Fruit fly (Drosophila melanogaster) whole organism, embryonic: ENCODE measurements around the gene CG43093.

Experiments used
- Ada2b ChIP-seq: fragments of 200-800 bp; sonication (Bioruptor generic); IDR thresholded peaks from 2 replicates; pipeline ENCODE4 v1.3.6; 2022; ENCODE audit warnings: missing biosample characterization, missing genetic modification characterization
- Asciz ChIP-seq: fragments of 200-800 bp; sonication (Bioruptor generic); optimal IDR thresholded peaks from 2 replicates; lab custom pipeline; 2017; ENCODE audit warnings: missing biosample characterization, mild to moderate bottlenecking, missing genetic modification characterization, missing genetic modification reagents
- Bteb2 ChIP-seq: fragments of 200-800 bp; sonication (Bioruptor generic); optimal IDR thresholded peaks from 2 replicates; lab custom pipeline; 2016; ENCODE audit warnings: missing biosample characterization, missing genetic modification characterization
- CG10431 ChIP-seq: fragments of 200-800 bp; sonication (Bioruptor generic); optimal IDR thresholded peaks from 3 replicates; lab custom pipeline; 2018; ENCODE audit warnings: missing biosample characterization, mild to moderate bottlenecking, missing genetic modification characterization
- CG11093 ChIP-seq: fragments of 200-800 bp; sonication (Bioruptor generic); IDR thresholded peaks from 3 replicates; pipeline ENCODE4 v1.3.6; 2022; ENCODE audit warnings: missing biosample characterization, missing genetic modification characterization
- CG11560 ChIP-seq: fragments of 200-800 bp; sonication (Bioruptor generic); IDR thresholded peaks from 3 replicates; pipeline ENCODE4 v1.3.6; 2022; ENCODE audit warnings: missing biosample characterization, missing genetic modification characterization
- CG15514 ChIP-seq: fragments of 200-800 bp; sonication (Bioruptor generic); optimal IDR thresholded peaks from 3 replicates; lab custom pipeline; 2017; ENCODE audit warnings: missing biosample characterization, missing genetic modification characterization, mild to moderate bottlenecking, moderate library complexity, missing genetic modification reagents
- CG31365 ChIP-seq: fragments of 200-800 bp; sonication (Bioruptor generic); optimal IDR thresholded peaks from 2 replicates; lab custom pipeline; 2018; ENCODE audit warnings: missing biosample characterization, mild to moderate bottlenecking, missing genetic modification characterization
- CG3726 ChIP-seq: fragments of 200-800 bp; sonication (Bioruptor generic); IDR thresholded peaks from 3 replicates; pipeline ENCODE4, ENCODE4 v1.3.6; 2022; ENCODE audit warnings: missing biosample characterization, missing genetic modification characterization
- CG42726 ChIP-seq: fragments of 200-800 bp; sonication (Bioruptor generic); IDR thresholded peaks from 2 replicates; pipeline ENCODE4 v1.3.6; 2022; ENCODE audit warnings: missing biosample characterization, missing genetic modification characterization; ENCODE audit not compliant: partially characterized antibody
- CG6654 ChIP-seq: fragments of 200-800 bp; sonication (Bioruptor generic); optimal IDR thresholded peaks from 2 replicates; lab custom pipeline; 2017; ENCODE audit warnings: missing biosample characterization, mild to moderate bottlenecking, missing genetic modification characterization
- CG6854 ChIP-seq: fragments of 200-800 bp; sonication (Bioruptor generic); optimal IDR thresholded peaks from 3 replicates; lab custom pipeline; 2017; ENCODE audit warnings: missing biosample characterization, mild to moderate bottlenecking, missing genetic modification characterization
- CG7556 ChIP-seq: fragments of 200-800 bp; sonication (Bioruptor generic); optimal IDR thresholded peaks from 2 replicates; lab custom pipeline; 2017; ENCODE audit warnings: missing biosample characterization, mild to moderate bottlenecking, missing genetic modification characterization
- CG7928 ChIP-seq: fragments of 200-800 bp; sonication (Bioruptor generic); optimal IDR thresholded peaks from 2 replicates; lab custom pipeline; 2017; ENCODE audit warnings: missing biosample characterization, mild to moderate bottlenecking, missing genetic modification characterization
- CG8281 ChIP-seq: fragments of 200-800 bp; sonication (Bioruptor generic); optimal IDR thresholded peaks from 2 replicates; lab custom pipeline; 2018; ENCODE audit warnings: missing biosample characterization, mild to moderate bottlenecking, missing genetic modification characterization, moderate library complexity
- CG9437 ChIP-seq: fragments of 200-800 bp; sonication (Bioruptor generic); optimal IDR thresholded peaks from 2 replicates; lab custom pipeline; 2018; ENCODE audit warnings: missing biosample characterization, mild to moderate bottlenecking, missing genetic modification characterization
- CG9932 ChIP-seq: fragments of 200-800 bp; sonication (Bioruptor generic); IDR thresholded peaks from 2 replicates; pipeline ENCODE4 v1.3.6; 2022; ENCODE audit warnings: missing biosample characterization, missing genetic modification characterization
- Chrac-16 ChIP-seq: fragments of 200-800 bp; sonication (Bioruptor generic); optimal IDR thresholded peaks from 3 replicates; lab custom pipeline; 2016; ENCODE audit warnings: missing biosample characterization, missing genetic modification characterization
- D19B ChIP-seq: fragments of 200-800 bp; sonication (Bioruptor generic); optimal IDR thresholded peaks from 2 replicates; lab custom pipeline; 2017; ENCODE audit warnings: missing biosample characterization, mild to moderate bottlenecking, missing genetic modification characterization
- Fer3 ChIP-seq: fragments of 200-800 bp; sonication (Bioruptor generic); optimal IDR thresholded peaks from 2 replicates; lab custom pipeline; 2018; ENCODE audit warnings: missing biosample characterization, mild to moderate bottlenecking, missing genetic modification characterization, moderate library complexity
- GATAe ChIP-seq: fragments of 200-800 bp; sonication (Bioruptor generic); conservative IDR thresholded peaks from 2 replicates; pipeline ENCODE4 v1.3.6; 2022; ENCODE audit warnings: missing biosample characterization, missing genetic modification characterization
- H2.0 ChIP-seq: fragments of 200-800 bp; sonication (Bioruptor generic); IDR thresholded peaks from 2 replicates; pipeline ENCODE4 v1.3.6; 2022; ENCODE audit warnings: missing biosample characterization, missing genetic modification characterization
- HLHmδ ChIP-seq: fragments of 200-800 bp; sonication (Bioruptor generic); optimal IDR thresholded peaks from 2 replicates; lab custom pipeline; 2018; ENCODE audit warnings: missing biosample characterization, mild to moderate bottlenecking, missing genetic modification characterization, moderate library complexity
- Hand ChIP-seq: fragments of 200-800 bp; sonication (Bioruptor generic); optimal IDR thresholded peaks from 2 replicates; lab custom pipeline; 2017; ENCODE audit warnings: mild to moderate bottlenecking, missing biosample characterization, missing genetic modification reagents, missing genetic modification characterization
- Hey ChIP-seq: fragments of 200-800 bp; sonication (Bioruptor generic); optimal IDR thresholded peaks from 3 replicates; lab custom pipeline; 2018; ENCODE audit warnings: missing biosample characterization, mild to moderate bottlenecking, missing genetic modification characterization
- HmgZ ChIP-seq: fragments of 200-800 bp; sonication (Bioruptor generic); optimal IDR thresholded peaks from 2 replicates; lab custom pipeline; 2018; ENCODE audit warnings: missing biosample characterization, mild to moderate bottlenecking, missing genetic modification characterization
- MTF-1 ChIP-seq: fragments of 200-800 bp; sonication (Bioruptor generic); optimal IDR thresholded peaks from 2 replicates; lab custom pipeline; 2018; ENCODE audit warnings: missing biosample characterization, mild to moderate bottlenecking, missing genetic modification characterization, borderline replicate concordance
- Neu2 ChIP-seq: fragments of 200-800 bp; sonication (Bioruptor generic); optimal IDR thresholded peaks from 3 replicates; lab custom pipeline; 2016; ENCODE audit warnings: missing biosample characterization, missing genetic modification characterization, borderline replicate concordance
- Oaz ChIP-seq: fragments of 200-800 bp; sonication (Bioruptor generic); IDR thresholded peaks from 2 replicates; pipeline ENCODE4 v1.3.6; 2022; ENCODE audit warnings: missing biosample characterization, missing genetic modification characterization
- Ravus ChIP-seq: fragments of 200-800 bp; sonication (Bioruptor generic); IDR thresholded peaks from 2 replicates; pipeline ENCODE4 v1.3.6; 2022; ENCODE audit warnings: missing biosample characterization, missing genetic modification characterization
- Rfx ChIP-seq: fragments of 200-800 bp; sonication (Bioruptor generic); IDR thresholded peaks from 2 replicates; pipeline ENCODE4 v1.3.6; 2022; ENCODE audit warnings: missing biosample characterization, missing genetic modification characterization
- Sox100B ChIP-seq: fragments of 200-800 bp; sonication (Bioruptor generic); optimal IDR thresholded peaks from 3 replicates; lab custom pipeline; 2018; ENCODE audit warnings: missing biosample characterization, mild to moderate bottlenecking, missing genetic modification characterization
- Spps ChIP-seq: fragments of 200-800 bp; sonication (Bioruptor generic); optimal IDR thresholded peaks from 2 replicates; lab custom pipeline; 2018; ENCODE audit warnings: missing biosample characterization, mild to moderate bottlenecking, missing genetic modification characterization
- Tbp ChIP-seq: fragments of >200 bp; optimal IDR thresholded peaks from 2 replicates; lab custom pipeline; 2018; ENCODE audit warnings: missing biosample characterization, missing genetic modification characterization
- ac ChIP-seq: fragments of 200-800 bp; sonication (Bioruptor generic); optimal IDR thresholded peaks from 3 replicates; lab custom pipeline; 2017; ENCODE audit warnings: missing biosample characterization, mild to moderate bottlenecking, missing genetic modification characterization
- ash1 ChIP-seq: fragments of 200-800 bp; sonication (Bioruptor generic); optimal IDR thresholded peaks from 2 replicates; lab custom pipeline; 2018; ENCODE audit warnings: missing biosample characterization, mild to moderate bottlenecking, missing genetic modification characterization
- br ChIP-seq: fragments of >200 bp; optimal IDR thresholded peaks from 2 replicates; lab custom pipeline; 2017
- crol ChIP-seq: fragments of 200-800 bp; sonication (Bioruptor generic); IDR thresholded peaks from 2 replicates; pipeline ENCODE4 v1.3.6; 2022; ENCODE audit warnings: missing biosample characterization, missing genetic modification characterization
- dati ChIP-seq: fragments of 200-800 bp; sonication (Bioruptor generic); IDR thresholded peaks from 2 replicates; pipeline ENCODE4 v1.3.6; 2022; ENCODE audit warnings: missing biosample characterization, missing genetic modification characterization
- dysf ChIP-seq: fragments of 200-800 bp; sonication (Bioruptor generic); IDR thresholded peaks from 3 replicates; pipeline ENCODE4 v1.3.6; 2022; ENCODE audit warnings: missing biosample characterization, missing genetic modification characterization
- esg ChIP-seq: fragments of 200-800 bp; sonication (Bioruptor generic); conservative IDR thresholded peaks from 2 replicates; pipeline ENCODE4 v1.3.6; 2022; ENCODE audit warnings: missing biosample characterization, missing genetic modification characterization
- hb ChIP-seq: fragments of 200-800 bp; sonication (Bioruptor generic); IDR thresholded peaks from 3 replicates; pipeline ENCODE4 v1.3.6; 2022; ENCODE audit warnings: missing biosample characterization, missing genetic modification characterization; ENCODE audit not compliant: partially characterized antibody
- inv ChIP-seq: fragments of 200-800 bp; sonication (Bioruptor generic); IDR thresholded peaks from 2 replicates; pipeline ENCODE4 v1.3.6; 2022; ENCODE audit warnings: missing biosample characterization, missing genetic modification characterization; ENCODE audit not compliant: partially characterized antibody
- jing ChIP-seq: fragments of 200-800 bp; sonication (Bioruptor generic); optimal IDR thresholded peaks from 2 replicates; lab custom pipeline; 2018; ENCODE audit warnings: missing biosample characterization, mild to moderate bottlenecking, missing genetic modification characterization
- kni ChIP-seq: fragments of 200-800 bp; sonication (Bioruptor generic); optimal IDR thresholded peaks from 3 replicates; lab custom pipeline; 2017; ENCODE audit warnings: mild to moderate bottlenecking, missing biosample characterization, missing genetic modification reagents, missing genetic modification characterization
- nerfin-2 ChIP-seq: fragments of 200-800 bp; sonication (Bioruptor generic); IDR thresholded peaks from 2 replicates; pipeline ENCODE4 v1.3.6; 2022; ENCODE audit warnings: missing biosample characterization, missing genetic modification characterization; ENCODE audit not compliant: partially characterized antibody
- sd ChIP-seq: fragments of 200-800 bp; sonication (Bioruptor generic); optimal IDR thresholded peaks from 3 replicates; lab custom pipeline; 2018; ENCODE audit warnings: missing biosample characterization, mild to moderate bottlenecking, missing genetic modification characterization, moderate library complexity
- sisA ChIP-seq: fragments of 200-800 bp; sonication (Bioruptor generic); IDR thresholded peaks from 2 replicates; pipeline ENCODE4 v1.3.6; 2022; ENCODE audit warnings: missing biosample characterization, missing genetic modification characterization
- slbo ChIP-seq: fragments of 200-800 bp; sonication (Bioruptor generic); IDR thresholded peaks from 2 replicates; pipeline ENCODE4 v1.3.6; 2022; ENCODE audit warnings: missing biosample characterization, missing genetic modification characterization
- stc ChIP-seq: fragments of 200-800 bp; sonication (Bioruptor generic); IDR thresholded peaks from 2 replicates; pipeline ENCODE4 v1.3.6; 2022; ENCODE audit warnings: missing biosample characterization, missing genetic modification characterization
- yki ChIP-seq: fragments of >200 bp; optimal IDR thresholded peaks from 3 replicates; lab custom pipeline; 2018

Gene CG43093

dm6 chr3R:22750534-22750947 is 19.6 kb downstream of the CG43093 start, which contains the start of the genes rumi, CG7029 and Usp12-46 (continued):
- TF ChIP-seq Ada2b = peak; percentile 81
- TF ChIP-seq Bteb2 (GFP tag; lab: Kevin White, UChicago) = peak; percentile 90
- no peak for TF ChIP-seq yki
- peak; percentile 64; the same call in 1 of the 3 replicates for TF ChIP-seq hb (GFP tag; lab: Robert Waterston, UW)
- no peak for TF ChIP-seq br (lab: Kevin White, UChicago)
- peak; percentile 64 for TF ChIP-seq CG10431 (GFP tag; lab: Kevin White, UChicago)
- TF ChIP-seq sisA (GFP tag; lab: Robert Waterston, UW) = peak; percentile 85
- peak; percentile 44 for TF ChIP-seq Asciz (GFP tag; lab: Kevin White, UChicago)
- TF ChIP-seq HLHmδ (GFP tag; lab: Kevin White, UChicago) = peak; percentile 33
- peak; percentile 53; the same call in 1 of the 2 replicates for TF ChIP-seq nerfin-2 (GFP tag; lab: Robert Waterston, UW)
- no peak for TF ChIP-seq ash1 (GFP tag; lab: Kevin White, UChicago)
- TF ChIP-seq stc (GFP tag; lab: Robert Waterston, UW) = peak; percentile 78
- no peak for TF ChIP-seq Tbp (GFP tag; lab: Kevin White, UChicago)
- peak; percentile 57 for TF ChIP-seq CG9437 (GFP tag; lab: Kevin White, UChicago)
- no peak for TF ChIP-seq CG6854 (GFP tag; lab: Kevin White, UChicago)
- TF ChIP-seq GATAe (GFP tag; lab: Robert Waterston, UW) = peak; percentile 28; the same call in 1 of the 2 replicates
- TF ChIP-seq Ravus = peak; percentile 30
- TF ChIP-seq inv (GFP tag; lab: Robert Waterston, UW) = peak; percentile 64
- TF ChIP-seq jing = no peak
- TF ChIP-seq D19B (GFP tag; lab: Kevin White, UChicago) = peak; percentile 58
- TF ChIP-seq CG7928 (GFP tag; lab: Kevin White, UChicago) = peak; percentile 58
- TF ChIP-seq crol (GFP tag; lab: Robert Waterston, UW) = 0 out of 2 replicates have a peak, but pooled peaks have one; percentile 10
- TF ChIP-seq CG42726 (GFP tag; lab: Robert Waterston, UW) = peak; percentile 44; the same call in 1 of the 2 replicates
- TF ChIP-seq esg = peak; percentile 84
- TF ChIP-seq slbo (GFP tag; lab: Robert Waterston, UW) = peak; percentile 93
- TF ChIP-seq CG9932 = peak; percentile 88
- peak; percentile 76; the same call in 2 of the 3 replicates for TF ChIP-seq CG3726 (GFP tag; lab: Robert Waterston, UW)
- TF ChIP-seq CG31365 (tag; lab: Kevin White, UChicago) = peak; percentile 2
- peak; percentile 44 for TF ChIP-seq Hand (GFP tag; lab: Kevin White, UChicago)
- peak; percentile 28; the same call in 1 of the 3 replicates for TF ChIP-seq CG11093 (GFP tag; lab: Robert Waterston, UW)
- TF ChIP-seq Fer3 (tag; lab: Kevin White, UChicago) = peak; percentile 84
- TF ChIP-seq dysf = peak; percentile 84
- no peak for TF ChIP-seq Sox100B (GFP tag; lab: Kevin White, UChicago)
- 0 out of 2 replicates have a peak, but pooled peaks have one; percentile 39 for TF ChIP-seq dati (GFP tag; lab: Robert Waterston, UW)
- peak; percentile 73 for TF ChIP-seq CG15514 (GFP tag; lab: Kevin White, UChicago)
- TF ChIP-seq H2.0 = peak; percentile 83
- TF ChIP-seq Neu2 (GFP tag; lab: Kevin White, UChicago) = peak; percentile 79
- TF ChIP-seq CG11560 = peak; percentile 66; the same call in 1 of the 3 replicates
- TF ChIP-seq CG6654 (GFP tag; lab: Kevin White, UChicago) = peak; percentile 44
- TF ChIP-seq CG7556 = peak; percentile 75
- peak; percentile 25 for TF ChIP-seq kni (GFP tag; lab: Kevin White, UChicago)
- peak; percentile 89 for TF ChIP-seq Chrac-16 (GFP tag; lab: Kevin White, UChicago)
- peak; percentile 23 for TF ChIP-seq ac (GFP tag; lab: Kevin White, UChicago)
- no peak for TF ChIP-seq Hey (tag; lab: Kevin White, UChicago)
- TF ChIP-seq Oaz (GFP tag; lab: Robert Waterston, UW) = peak; percentile 77
- TF ChIP-seq CG8281 (tag; lab: Kevin White, UChicago) = peak; percentile 47
- TF ChIP-seq sd = no peak
- TF ChIP-seq Rfx (GFP tag; lab: Robert Waterston, UW) = peak; percentile 89
- TF ChIP-seq Spps (tag; lab: Kevin White, UChicago) = peak; percentile 67
- TF ChIP-seq MTF-1 = peak; percentile 46
- peak; percentile 96 for TF ChIP-seq HmgZ (tag; lab: Kevin White, UChicago)
